Fruit fly (Drosophila melanogaster): ENCODE measurements around the gene Cf2.

Gene Cf2

dm6 chr2L:4856118-4856517, 26.8 kb downstream of the Cf2 start (continued):
- TF ChIP-seq CG9215 (GFP tag; IDR thresholded peaks at IDR 0.05) (peak; percentile 49), Nf-YB (GFP tag; optimal IDR thresholded peaks at IDR 0.05) (no peak), CG10267 (tag; optimal IDR thresholded peaks at IDR 0.05) (peak; percentile 72), chm (GFP tag; IDR thresholded peaks at IDR 0.05) (peak; percentile 67; the same call in 1 of the 2 replicates), CG10147 (GFP tag; optimal IDR thresholded peaks at IDR 0.05) (peak; percentile 39), CG33213 (GFP tag; optimal IDR thresholded peaks at IDR 0.05) (no peak), CG9817 (tag; optimal IDR thresholded peaks at IDR 0.05) (peak; percentile 9), CG9932 (GFP tag; IDR thresholded peaks at IDR 0.05) (no peak), CG2712 (tag; optimal IDR thresholded peaks at IDR 0.05) (peak; percentile 86), nau (GFP tag; optimal IDR thresholded peaks at IDR 0.05) (peak; percentile 52), CG7745 (tag; optimal IDR thresholded peaks at IDR 0.05) (no peak), Jarid2 (GFP tag; optimal IDR thresholded peaks at IDR 0.05) (no peak), Hand (GFP tag; optimal IDR thresholded peaks at IDR 0.05) (peak; percentile 62), CG18619 (GFP tag; optimal IDR thresholded peaks at IDR 0.05) (peak; percentile 5), CG5953 (GFP tag; IDR thresholded peaks at IDR 0.05) (peak; percentile 43; the same call in 1 of the 2 replicates), prd (optimal IDR thresholded peaks at IDR 0.05) (no peak), prd (GFP tag; IDR thresholded peaks at IDR 0.05) (peak; percentile 64; the same call in 2 of the 3 replicates), tap (tag; optimal IDR thresholded peaks at IDR 0.05) (peak; percentile 84), CG1832 (GFP tag; optimal IDR thresholded peaks at IDR 0.05) (no peak), CG43689 (GFP tag; IDR thresholded peaks at IDR 0.05) (peak; percentile 52; the same call in 1 of the 2 replicates), dmrt99B (tag; optimal IDR thresholded peaks at IDR 0.05) (peak; percentile 84), pho (GFP tag; optimal IDR thresholded peaks at IDR 0.05) (no peak), Dip3 (GFP tag; optimal IDR thresholded peaks at IDR 0.05) (no peak), CG3847 (GFP tag; IDR thresholded peaks at IDR 0.05) (no peak), sc (optimal IDR thresholded peaks at IDR 0.05) (no peak), sc (GFP tag; optimal IDR thresholded peaks at IDR 0.05) (peak; percentile 45), CG18764 (GFP tag; optimal IDR thresholded peaks at IDR 0.05) (peak; percentile 33), Elba2 (GFP tag; optimal IDR thresholded peaks at IDR 0.05) (no peak), Adf1 (GFP tag; IDR thresholded peaks at IDR 0.05) (no peak), Rfx (GFP tag; IDR thresholded peaks at IDR 0.05) (no peak; the same call in 1 of the 2 replicates), CHES-1-like (GFP tag; optimal IDR thresholded peaks at IDR 0.05) (no peak), ham (GFP tag; IDR thresholded peaks at IDR 0.05) (no peak), tna (GFP tag; IDR thresholded peaks at IDR 0.05; ENCODE audit: partially characterized antibody) (no peak), so (GFP tag; IDR thresholded peaks at IDR 0.05) (peak; percentile 53; the same call in 1 of the 3 replicates), danr (GFP tag; IDR thresholded peaks at IDR 0.05) (peak; percentile 49; the same call in 1 of the 2 replicates), B-H2 (GFP tag; optimal IDR thresholded peaks at IDR 0.05) (no peak), CG2202 (tag; optimal IDR thresholded peaks at IDR 0.05) (peak; percentile 44), knrl (GFP tag; IDR thresholded peaks at IDR 0.05; ENCODE audit: partially characterized antibody) (no peak), C15 (GFP tag; IDR thresholded peaks at IDR 0.05) (no peak), stwl (tag; optimal IDR thresholded peaks at IDR 0.05) (no peak), bigmax (GFP tag; optimal IDR thresholded peaks at IDR 0.05) (no peak), Mrtf (GFP tag; IDR thresholded peaks at IDR 0.05) (no peak), cato (GFP tag; optimal IDR thresholded peaks at IDR 0.05; ENCODE audit: borderline replicate concordance) (no peak), CG7372 (GFP tag; IDR thresholded peaks at IDR 0.05) (peak; percentile 59; the same call in 1 of the 2 replicates), CG10462 (GFP tag; optimal IDR thresholded peaks at IDR 0.05) (no peak), CG1603 (tag; optimal IDR thresholded peaks at IDR 0.05) (peak; percentile 85), Blimp-1 (GFP tag; optimal IDR thresholded peaks at IDR 0.05) (peak; percentile 82), Hmx (GFP tag; optimal IDR thresholded peaks at IDR 0.05) (no peak), dm (GFP tag; optimal IDR thresholded peaks at IDR 0.05) (no peak), pfk (GFP tag; optimal IDR thresholded peaks at IDR 0.05) (no peak), CG10366 (GFP tag; IDR thresholded peaks at IDR 0.05) (no peak; the same call in 1 of the 2 replicates)
